Fruit fly (Drosophila melanogaster) whole organism, adult: ENCODE results near the gene Cad96Cb.

Experiments used
- CG14711 ChIP-seq: fragments of 200-800 bp; sonication (Bioruptor generic); optimal IDR thresholded peaks from 2 replicates; lab custom pipeline; 2018; ENCODE audit warnings: missing biosample characterization, mild to moderate bottlenecking, missing genetic modification characterization, moderate library complexity
- CG1620 ChIP-seq: fragments of 200-800 bp; sonication (Bioruptor generic); optimal IDR thresholded peaks from 2 replicates; lab custom pipeline; 2016; ENCODE audit warnings: missing biosample characterization, missing genetic modification characterization
- CG33017 ChIP-seq: fragments of 200-800 bp; sonication (Bioruptor generic); optimal IDR thresholded peaks from 2 replicates; lab custom pipeline; 2018; ENCODE audit warnings: missing biosample characterization, mild to moderate bottlenecking, missing genetic modification characterization, moderate library complexity
- CG5204 ChIP-seq: fragments of 200-800 bp; sonication (Bioruptor generic); optimal IDR thresholded peaks from 2 replicates; lab custom pipeline; 2016; ENCODE audit warnings: missing biosample characterization, missing genetic modification characterization
- kay ChIP-seq: fragments of 200-800 bp; sonication (Bioruptor generic); peaks from one replicate; lab custom pipeline; 2016; ENCODE audit warnings: missing biosample characterization, missing genetic modification characterization, borderline replicate concordance

DNA sequence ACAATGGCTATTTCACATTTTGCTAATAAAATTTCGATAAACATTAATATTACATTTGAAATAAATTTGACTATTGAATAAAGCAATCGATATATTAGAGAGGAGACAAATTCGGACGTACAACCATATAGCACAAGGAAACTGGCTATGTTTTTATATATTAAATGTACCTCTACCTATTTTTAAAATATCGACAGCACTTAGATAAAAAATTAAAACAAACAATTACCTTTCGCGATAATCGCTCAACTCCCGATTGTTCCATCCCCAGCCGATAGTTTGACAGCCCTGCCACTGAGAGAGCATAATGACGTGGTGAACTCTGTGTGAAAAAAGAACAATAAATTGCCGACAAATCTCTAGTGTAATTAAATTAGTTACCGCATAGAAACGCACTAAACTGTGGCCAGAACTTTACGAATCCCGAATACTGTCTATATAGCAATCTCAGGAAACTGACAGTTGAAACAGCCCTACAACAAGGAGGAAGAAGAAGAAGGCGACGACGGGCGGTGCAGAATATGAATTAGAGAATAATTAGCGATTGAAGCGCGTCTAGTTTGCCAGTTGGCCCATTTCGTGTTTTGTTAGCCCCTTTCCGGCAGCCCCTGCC lies 26.6 kb upstream of the Cad96Cb start, which contains the start of gene CG11857:
- TF ChIP-seq CG1620 (GFP tag; lab: Kevin White, UChicago), result peak; percentile 99
- TF ChIP-seq CG33017 (tag; lab: Kevin White, UChicago), result peak; percentile 95
- no peak for TF ChIP-seq CG5204 (GFP tag; lab: Kevin White, UChicago)
- TF ChIP-seq kay (GFP tag; lab: Kevin White, UChicago), result no peak
- peak; percentile 94 for TF ChIP-seq CG14711 (tag; lab: Kevin White, UChicago)
